Worm (Caenorhabditis elegans): ENCODE data around the gene oac-41.

- TF ChIP-seq T22C8.4 (GFP tag; IDR thresholded peaks at IDR 0.05) (no peak), flt-1 (GFP tag; IDR thresholded peaks at IDR 0.05) (no peak), klf-2 (GFP tag; conservative IDR thresholded peaks at IDR 0.05) (no peak), med-1 (GFP tag; optimal IDR thresholded peaks at IDR 0.05; ENCODE audit: insufficient read depth) (no peak), cog-1 (tag; optimal IDR thresholded peaks at IDR 0.05) (no peak), ztf-29 (GFP tag; IDR thresholded peaks at IDR 0.05) (no peak), tab-1 (GFP tag; IDR thresholded peaks at IDR 0.05) (no peak), ztf-23 (GFP tag; IDR thresholded peaks at IDR 0.05) (no peak), ref-1 (GFP tag; conservative IDR thresholded peaks at IDR 0.05) (no peak)
Measured at ce11 chrV:8974889-8975422, 47.0 kb downstream of the oac-41 start, which contains the start of gene nhr-143.

Measured in whole organism, midembryonic.